Worm (Caenorhabditis elegans) whole organism, young adult: ENCODE results near the gene egg-3.

Experiments
- B0336.3 ChIP-seq: fragments of 200-800 bp; sonication (Bioruptor generic); IDR thresholded peaks from 2 replicates; pipeline ENCODE4 v1.3.6; 2022; ENCODE audit warnings: missing genetic modification characterization, missing compliant biosample characterization
- C06A6.2 ChIP-seq: fragments of 200-800 bp; sonication (Bioruptor generic); conservative IDR thresholded peaks from 2 replicates; pipeline ENCODE4 v1.3.6; 2022; ENCODE audit warnings: missing genetic modification characterization, missing compliant biosample characterization
- C17E4.6 ChIP-seq: fragments of 200-800 bp; sonication (Bioruptor generic); IDR thresholded peaks from 2 replicates; pipeline ENCODE4 v1.3.6; 2022; ENCODE audit warnings: missing genetic modification reagents, missing genetic modification characterization, missing compliant biosample characterization
- D2030.7 ChIP-seq: fragments of 200-800 bp; sonication (Bioruptor generic); IDR thresholded peaks from 2 replicates; pipeline ENCODE4 v1.3.6; 2022; ENCODE audit warnings: missing genetic modification reagents, missing genetic modification characterization, missing compliant biosample characterization
- F33H1.4 ChIP-seq: fragments of 200-800 bp; sonication (Bioruptor generic); IDR thresholded peaks from 2 replicates; pipeline ENCODE4 v1.3.6; 2022; ENCODE audit warnings: missing genetic modification reagents, missing genetic modification characterization, missing compliant biosample characterization
- F37B4.10 ChIP-seq: fragments of 200-800 bp; sonication (Bioruptor generic); IDR thresholded peaks from 2 replicates; pipeline ENCODE4 v1.3.6; 2022; ENCODE audit warnings: missing genetic modification characterization, missing compliant biosample characterization
- F39B2.1 ChIP-seq: fragments of 200-800 bp; sonication (Bioruptor generic); IDR thresholded peaks from 2 replicates; pipeline ENCODE4 v1.3.6; 2022; ENCODE audit warnings: missing genetic modification reagents, missing genetic modification characterization, missing compliant biosample characterization
- F49E8.2 ChIP-seq: sonication (generic microtip); optimal IDR thresholded peaks from 3 replicates; lab custom pipeline; 2017; ENCODE audit warnings: missing genetic modification characterization, mild to moderate bottlenecking, missing compliant biosample characterization, antibody characterized with exemption, moderate library complexity; ENCODE audit not compliant: insufficient read depth
- F52B5.7 ChIP-seq: sonication (generic microtip); optimal IDR thresholded peaks from 2 replicates; lab custom pipeline; 2016; ENCODE audit warnings: mild to moderate bottlenecking, missing genetic modification characterization, missing compliant biosample characterization
- Y79H2A.3 ChIP-seq: fragments of 200-800 bp; sonication (Bioruptor generic); conservative IDR thresholded peaks from 2 replicates; pipeline ENCODE4 v1.3.6; 2022; ENCODE audit warnings: missing genetic modification reagents, missing genetic modification characterization, missing compliant biosample characterization
- akir-1 ChIP-seq: fragments of 200-800 bp; sonication (Bioruptor generic); optimal IDR thresholded peaks from 2 replicates; lab custom pipeline; 2018; ENCODE audit warnings: mild to moderate bottlenecking, missing genetic modification characterization, moderate library complexity, missing compliant biosample characterization
- ama-1 ChIP-seq, 3 experiments: fragments of 150-350 bp in 1 of 3; sonication (generic microtip) in 2 of 3; optimal IDR thresholded peaks; 2 replicates each; lab custom pipeline; 2014 to 2018; ENCODE audit warnings: missing biosample characterization in 2 of 3, missing genetic modification characterization in 2 of 3, missing genetic modification reagents in 2 of 3
- aptf-3 ChIP-seq: fragments of 200-800 bp; sonication (Bioruptor generic); IDR thresholded peaks from 2 replicates; pipeline ENCODE4 v1.3.6; 2022; ENCODE audit warnings: missing genetic modification characterization, missing compliant biosample characterization
- attf-6 ChIP-seq: fragments of 200-800 bp; sonication (Bioruptor generic); IDR thresholded peaks from 2 replicates; pipeline ENCODE4 v1.3.6; 2022; ENCODE audit warnings: missing genetic modification reagents, missing genetic modification characterization, missing compliant biosample characterization
- cebp-1 ChIP-seq, 2 experiments: fragments of 200-800 bp in 1 of 2; sonication (Bioruptor generic) in 1 of 2; sonication (generic microtip) in 1 of 2; IDR thresholded peaks in 1 of 2; optimal IDR thresholded peaks in 1 of 2; 2 replicates each; pipeline versions ENCODE4 v1.3.6 to Lab custom; 2017 to 2022; ENCODE audit warnings: missing compliant biosample characterization in 2 of 2, missing genetic modification characterization in 2 of 2, mild to moderate bottlenecking in 1 of 2, missing genetic modification reagents in 1 of 2, moderate library complexity in 1 of 2
- ceh-27 ChIP-seq: fragments of 200-800 bp; sonication (Bioruptor generic); optimal IDR thresholded peaks from 2 replicates; lab custom pipeline; 2018; ENCODE audit warnings: mild to moderate bottlenecking, missing genetic modification characterization, moderate library complexity, missing compliant biosample characterization
- ceh-58 ChIP-seq: fragments of 200-800 bp; sonication (Bioruptor generic); IDR thresholded peaks from 2 replicates; pipeline ENCODE4 v1.3.6; 2022; ENCODE audit warnings: missing genetic modification characterization, missing compliant biosample characterization
- ceh-91 ChIP-seq: fragments of 200-800 bp; sonication (Bioruptor generic); IDR thresholded peaks from 2 replicates; pipeline ENCODE4 v1.3.6; 2022; ENCODE audit warnings: missing genetic modification reagents, missing genetic modification characterization, missing compliant biosample characterization
- chd-7 ChIP-seq: sonication (generic microtip); optimal IDR thresholded peaks from 2 replicates; lab custom pipeline; 2016; ENCODE audit warnings: mild to moderate bottlenecking, missing genetic modification characterization, moderate library complexity, missing compliant biosample characterization
- die-1 ChIP-seq: sonication (generic microtip); optimal IDR thresholded peaks from 2 replicates; lab custom pipeline; 2016; ENCODE audit warnings: missing genotype, mild to moderate bottlenecking, missing genetic modification characterization, missing compliant biosample characterization
- dpff-1 ChIP-seq: sonication (generic microtip); optimal IDR thresholded peaks from 2 replicates; lab custom pipeline; 2017; ENCODE audit warnings: mild to moderate bottlenecking, missing genetic modification characterization, missing compliant biosample characterization
- dpl-1 ChIP-seq: fragments of 150-350 bp; optimal IDR thresholded peaks from 2 replicates; lab custom pipeline; 2014; ENCODE audit warnings: missing biosample characterization, missing genetic modification reagents, missing genetic modification characterization
- efl-1 ChIP-seq: fragments of 150-350 bp; optimal IDR thresholded peaks from 2 replicates; lab custom pipeline; 2014; ENCODE audit warnings: missing biosample characterization, missing genetic modification reagents, missing genetic modification characterization
- ets-4 ChIP-seq: fragments of 200-800 bp; sonication (Bioruptor generic); optimal IDR thresholded peaks from 2 replicates; lab custom pipeline; 2018; ENCODE audit warnings: mild to moderate bottlenecking, missing genetic modification characterization, missing compliant biosample characterization
- fkh-3 ChIP-seq: sonication (generic microtip); optimal IDR thresholded peaks from 2 replicates; lab custom pipeline; 2016; ENCODE audit warnings: mild to moderate bottlenecking, missing genetic modification characterization, missing compliant biosample characterization
- him-1 ChIP-seq: sonication (generic microtip); optimal IDR thresholded peaks from 2 replicates; lab custom pipeline; 2016; ENCODE audit warnings: missing genotype, missing genetic modification reagents, missing genetic modification characterization, missing compliant biosample characterization
- hlh-12 ChIP-seq: sonication (generic microtip); optimal IDR thresholded peaks from 2 replicates; lab custom pipeline; 2016; ENCODE audit warnings: missing genetic modification characterization, missing compliant biosample characterization
- hrde-1 ChIP-seq: sonication (generic microtip); optimal IDR thresholded peaks from 2 replicates; lab custom pipeline; 2016; ENCODE audit warnings: missing genetic modification characterization, mild to moderate bottlenecking, missing compliant biosample characterization, moderate library complexity, missing genotype, missing genetic modification reagents, borderline replicate concordance
- hsf-1 ChIP-seq: fragments of 200-800 bp; sonication (Bioruptor generic); IDR thresholded peaks from 2 replicates; pipeline ENCODE4 v1.3.6; 2022; ENCODE audit warnings: missing genetic modification reagents, missing genetic modification characterization, missing compliant biosample characterization
- lag-1 ChIP-seq: fragments of 200-800 bp; sonication (Bioruptor generic); IDR thresholded peaks from 2 replicates; pipeline ENCODE4 v1.3.6; 2022; ENCODE audit warnings: missing genetic modification reagents, missing genetic modification characterization, missing compliant biosample characterization
- lin-54 ChIP-seq: fragments of 200-800 bp; sonication (Bioruptor generic); optimal IDR thresholded peaks from 2 replicates; lab custom pipeline; 2018; ENCODE audit warnings: mild to moderate bottlenecking, missing genetic modification characterization, missing compliant biosample characterization
- lir-1 ChIP-seq: fragments of 200-800 bp; sonication (Bioruptor generic); conservative IDR thresholded peaks from 2 replicates; pipeline ENCODE4 v1.3.6; 2022; ENCODE audit warnings: missing genetic modification reagents, missing genetic modification characterization, missing compliant biosample characterization
- lsl-1 ChIP-seq: fragments of 200-800 bp; sonication (Bioruptor generic); optimal IDR thresholded peaks from 2 replicates; lab custom pipeline; 2018; ENCODE audit warnings: mild to moderate bottlenecking, missing genetic modification characterization, moderate library complexity, missing compliant biosample characterization
- madf-6 ChIP-seq: fragments of 200-800 bp; sonication (Bioruptor generic); IDR thresholded peaks from 2 replicates; pipeline ENCODE4 v1.3.6; 2022; ENCODE audit warnings: missing genetic modification reagents, missing genetic modification characterization, missing compliant biosample characterization
- madf-8 ChIP-seq: fragments of 200-800 bp; sonication (Bioruptor generic); conservative IDR thresholded peaks from 2 replicates; pipeline ENCODE4 v1.3.6; 2022; ENCODE audit warnings: missing genetic modification reagents, missing genetic modification characterization, missing compliant biosample characterization
- nhr-27 ChIP-seq: fragments of 200-800 bp; sonication (Bioruptor generic); optimal IDR thresholded peaks from 2 replicates; lab custom pipeline; 2018; ENCODE audit warnings: mild to moderate bottlenecking, missing genetic modification characterization, moderate library complexity, missing compliant biosample characterization
- nhr-80 ChIP-seq: sonication (generic microtip); optimal IDR thresholded peaks from 2 replicates; lab custom pipeline; 2016; ENCODE audit warnings: missing genetic modification characterization, missing compliant biosample characterization
- nhr-90 ChIP-seq: sonication (generic microtip); optimal IDR thresholded peaks from 2 replicates; lab custom pipeline; 2016; ENCODE audit warnings: missing genotype, mild to moderate bottlenecking, missing genetic modification characterization, missing compliant biosample characterization
- pha-4 ChIP-seq: fragments of 150-350 bp; sonication (generic microtip); optimal IDR thresholded peaks from 2 replicates; lab custom pipeline; 2014; ENCODE audit warnings: missing biosample characterization, missing genetic modification reagents, missing genetic modification characterization
- sea-2 ChIP-seq: fragments of 200-800 bp; sonication (Bioruptor generic); IDR thresholded peaks from 2 replicates; pipeline ENCODE4 v1.3.6; 2022; ENCODE audit warnings: missing genetic modification characterization, missing compliant biosample characterization
- somi-1 ChIP-seq: fragments of 200-800 bp; sonication (Bioruptor generic); optimal IDR thresholded peaks from 2 replicates; lab custom pipeline; 2018; ENCODE audit warnings: mild to moderate bottlenecking, missing genetic modification characterization, missing compliant biosample characterization
- tbp1 ChIP-seq: fragments of 200-800 bp; sonication (Bioruptor generic); optimal IDR thresholded peaks from 2 replicates; lab custom pipeline; 2018; ENCODE audit warnings: mild to moderate bottlenecking, missing genetic modification characterization, missing compliant biosample characterization
- xnd-1 ChIP-seq: sonication (generic microtip); optimal IDR thresholded peaks from 2 replicates; lab custom pipeline; 2016; ENCODE audit warnings: missing genotype, missing genetic modification reagents, missing genetic modification characterization, missing compliant biosample characterization
- zim-3 ChIP-seq: sonication (generic microtip); optimal IDR thresholded peaks from 2 replicates; lab custom pipeline; 2017; ENCODE audit warnings: mild to moderate bottlenecking, missing genetic modification characterization, moderate library complexity, missing compliant biosample characterization
- ztf-26 ChIP-seq: sonication (generic microtip); optimal IDR thresholded peaks from 2 replicates; lab custom pipeline; 2017; ENCODE audit warnings: missing genetic modification characterization, missing compliant biosample characterization
- ztf-3 ChIP-seq: fragments of 200-800 bp; sonication (Bioruptor generic); optimal IDR thresholded peaks from 2 replicates; lab custom pipeline; 2018; ENCODE audit warnings: mild to moderate bottlenecking, missing genetic modification characterization, missing compliant biosample characterization

Gene egg-3

ce11 chrII:10857077-10857476, 27.2 kb downstream of the egg-3 start, which contains the start of gene M106.7:
M106.7 (minus strand) TSS chrII:10857177.
- TF ChIP-seq chd-7 (tag; lab: Kevin White, UChicago), result no peak
- TF ChIP-seq hrde-1 (tag; lab: Kevin White, UChicago), result no peak
- no peak for TF ChIP-seq ets-4 (GFP tag; lab: Kevin White, UChicago)
- TF ChIP-seq, all 124 proteins: peak for 0

- TF ChIP-seq lsl-1 (GFP tag; lab: Kevin White, UChicago) (peak; percentile 90), madf-6 (GFP tag; lab: Robert Waterston, UW) (peak; percentile 92), F33H1.4 (peak; percentile 62), somi-1 (no peak), dpff-1 (no peak), xnd-1 (tag; lab: Kevin White, UChicago) (peak; percentile 83), dpl-1 (GFP tag; lab: Kevin White, UChicago) (peak; percentile 4), lin-54 (peak; percentile 21), F49E8.2 (tag; lab: Kevin White, UChicago) (peak; percentile 36), D2030.7 (GFP tag; lab: Robert Waterston, UW) (peak; percentile 27; the same call in 1 of the 2 replicates), ceh-91 (GFP tag; lab: Robert Waterston, UW) (0 out of 2 replicates have a peak, but pooled peaks have one; percentile 10), madf-8 (GFP tag; lab: Robert Waterston, UW) (peak; percentile 61), ceh-58 (GFP tag; lab: Robert Waterston, UW) (no peak)
Observed at ce11 chrII:10852880-10853279, 31.4 kb downstream of the egg-3 start.

ce11 chrII:10851110-10851509, 33.1 kb downstream of the egg-3 start:
- TF ChIP-seq C06A6.2 (peak; percentile 82), zim-3 (tag; lab: Kevin White, UChicago) (no peak), sea-2 (GFP tag; lab: Robert Waterston, UW) (no peak), F39B2.1 (no peak), him-1 (no peak), lag-1 (GFP tag; lab: Robert Waterston, UW) (no peak), pha-4 (tag; lab: Kevin White, UChicago) (peak; percentile 62), efl-1 (no peak), tbp1 (peak; percentile 59), lir-1 (GFP tag; lab: Robert Waterston, UW) (peak; percentile 59), ztf-3 (GFP tag; lab: Kevin White, UChicago) (peak; percentile 63), attf-6 (GFP tag; lab: Robert Waterston, UW) (no peak), lin-54 (peak; percentile 73), C17E4.6 (GFP tag; lab: Robert Waterston, UW) (no peak), nhr-80 (tag; lab: Kevin White, UChicago) (peak; percentile 97), nhr-90 (tag; lab: Kevin White, UChicago) (peak; percentile 87), madf-8 (GFP tag; lab: Robert Waterston, UW) (no peak), B0336.3 (GFP tag; lab: Robert Waterston, UW) (peak; percentile 92), die-1 (peak; percentile 46), cebp-1 (GFP tag; IDR thresholded peaks at IDR 0.05; lab: Robert Waterston, UW) (peak; percentile 66), cebp-1 (tag; optimal IDR thresholded peaks at IDR 0.05; lab: Kevin White, UChicago) (peak; percentile 90), hlh-12 (no peak), akir-1 (GFP tag; lab: Kevin White, UChicago) (no peak), fkh-3 (no peak), hsf-1 (GFP tag; lab: Robert Waterston, UW) (no peak), ztf-26 (tag; lab: Kevin White, UChicago) (peak; percentile 87), Y79H2A.3 (GFP tag; lab: Robert Waterston, UW) (no peak), ama-1 (optimal IDR thresholded peaks at IDR 0.05; lab: Kevin White, UChicago) (no peak), ama-1 (GFP tag; optimal IDR thresholded peaks at IDR 0.05; lab: Kevin White, UChicago) (no peak), F37B4.10 (GFP tag; lab: Robert Waterston, UW) (no peak), nhr-27 (tag; lab: Kevin White, UChicago) (no peak), aptf-3 (GFP tag; lab: Robert Waterston, UW) (no peak), ceh-27 (GFP tag; lab: Kevin White, UChicago) (peak; percentile 57), F52B5.7 (tag; lab: Kevin White, UChicago) (no peak)
